Fruit fly (Drosophila melanogaster) whole organism, wandering third instar larva: ENCODE data around the gene cad.

ENCODE experiments used
- CG32264 ChIP-seq: fragments of 200-800 bp; sonication (Bioruptor generic); optimal IDR thresholded peaks from 2 replicates; lab custom pipeline; 2016; ENCODE audit warnings: missing biosample characterization, missing genetic modification characterization
- CG9705 ChIP-seq: fragments of 200-800 bp; sonication (Bioruptor generic); optimal IDR thresholded peaks from 2 replicates; lab custom pipeline; 2018; ENCODE audit warnings: missing biosample characterization, mild to moderate bottlenecking, missing genetic modification characterization
- CrebA ChIP-seq: fragments of 200-800 bp; sonication (Bioruptor generic); optimal IDR thresholded peaks from 2 replicates; lab custom pipeline; 2016; ENCODE audit warnings: missing biosample characterization, mild to moderate bottlenecking, missing genetic modification characterization, borderline replicate concordance
- Dfd ChIP-seq: fragments of >200 bp; optimal IDR thresholded peaks from 2 replicates; lab custom pipeline; 2017; ENCODE audit warnings: missing biosample characterization, missing genetic modification characterization
- Dif ChIP-seq: fragments of 200-275, 200-300 bp; sonication (Bioruptor generic); optimal IDR thresholded peaks from 2 replicates; lab custom pipeline; 2018; ENCODE audit warnings: missing biosample characterization, missing genetic modification characterization; ENCODE audit not compliant: partially characterized antibody
- GATAd ChIP-seq: sonication (Bioruptor generic); optimal IDR thresholded peaks from 2 replicates; lab custom pipeline; 2016; ENCODE audit warnings: missing biosample characterization, missing genetic modification characterization
- HLH106 ChIP-seq: fragments of 200-800 bp; optimal IDR thresholded peaks from 3 replicates; lab custom pipeline; 2019; ENCODE audit warnings: missing biosample characterization, mild to moderate bottlenecking, missing genetic modification characterization, moderate library complexity
- Hnf4 ChIP-seq: fragments of 200-800 bp; sonication (Bioruptor generic); optimal IDR thresholded peaks from 2 replicates; lab custom pipeline; 2016; ENCODE audit warnings: missing biosample characterization, mild to moderate bottlenecking, missing genetic modification characterization
- Hr78 ChIP-seq: fragments of >200 bp; optimal IDR thresholded peaks from 2 replicates; lab custom pipeline; 2017; ENCODE audit warnings: missing biosample characterization, missing genetic modification characterization
- Jra ChIP-seq: sonication (Bioruptor generic); optimal IDR thresholded peaks from 2 replicates; lab custom pipeline; 2016; ENCODE audit warnings: missing biosample characterization, missing genetic modification characterization
- Mio ChIP-seq: sonication (Bioruptor generic); optimal IDR thresholded peaks from 2 replicates; lab custom pipeline; 2016; ENCODE audit warnings: missing biosample characterization, missing genetic modification characterization
- Myc ChIP-seq: fragments of >200 bp; optimal IDR thresholded peaks from 2 replicates; lab custom pipeline; 2017
- OdsH ChIP-seq: fragments of 200-800 bp; sonication (Bioruptor generic); optimal IDR thresholded peaks from 2 replicates; lab custom pipeline; 2016; ENCODE audit warnings: missing biosample characterization, mild to moderate bottlenecking, missing genetic modification characterization
- Rel ChIP-seq, 2 experiments: fragments of 200-800 bp; sonication (Bioruptor generic) in 1 of 2; optimal IDR thresholded peaks; 2 replicates in 1 of 2; 3 replicates in 1 of 2; lab custom pipeline; 2016 to 2019; ENCODE audit warnings: mild to moderate bottlenecking in 2 of 2, missing biosample characterization in 2 of 2, missing genetic modification characterization in 2 of 2, moderate library complexity in 1 of 2
- Sp1 ChIP-seq: fragments of 200-800 bp; sonication (Bioruptor generic); optimal IDR thresholded peaks from 3 replicates; lab custom pipeline; 2019; ENCODE audit warnings: missing biosample characterization, mild to moderate bottlenecking, missing genetic modification characterization, moderate library complexity
- Vsx2 ChIP-seq: fragments of 200-300, 225-300 bp; sonication (Bioruptor generic); optimal IDR thresholded peaks from 2 replicates; lab custom pipeline; 2018; ENCODE audit warnings: missing biosample characterization, missing genetic modification characterization; ENCODE audit not compliant: partially characterized antibody
- br ChIP-seq: fragments of 200-800 bp; sonication (Bioruptor generic); optimal IDR thresholded peaks from 2 replicates; lab custom pipeline; 2016; ENCODE audit warnings: missing biosample characterization, missing genetic modification characterization
- dl ChIP-seq, 2 experiments: fragments of 175-275, 200-275 bp in 1 of 2; fragments of 200-275 bp in 1 of 2; sonication (Bioruptor generic); optimal IDR thresholded peaks; lab custom pipeline; 2018; ENCODE audit warnings: mild to moderate bottlenecking in 2 of 2, missing biosample characterization in 2 of 2, missing genetic modification characterization in 2 of 2, moderate library complexity in 2 of 2; ENCODE audit not compliant: partially characterized antibody in 2 of 2, insufficient read depth in 1 of 2
- dmrt93B ChIP-seq: fragments of 200-800 bp; sonication (Bioruptor generic); optimal IDR thresholded peaks from 2 replicates; lab custom pipeline; 2018; ENCODE audit warnings: missing biosample characterization, mild to moderate bottlenecking, missing genetic modification characterization
- dsf ChIP-seq: sonication (Bioruptor generic); optimal IDR thresholded peaks from 2 replicates; lab custom pipeline; 2016; ENCODE audit warnings: missing biosample characterization, missing genetic modification characterization, borderline replicate concordance
- fru ChIP-seq: fragments of 200-800 bp; sonication (Bioruptor generic); optimal IDR thresholded peaks from 3 replicates; lab custom pipeline; 2016; ENCODE audit warnings: missing biosample characterization, mild to moderate bottlenecking, missing genetic modification characterization
- jim ChIP-seq: fragments of 175-275, 200-325 bp; sonication (Bioruptor generic); optimal IDR thresholded peaks from 2 replicates; lab custom pipeline; 2016; ENCODE audit warnings: missing biosample characterization, mild to moderate bottlenecking, missing genetic modification characterization
- pan ChIP-seq: fragments of >200 bp; optimal IDR thresholded peaks from 2 replicates; lab custom pipeline; 2017
- psq ChIP-seq: fragments of 200-800 bp; sonication (Bioruptor generic); optimal IDR thresholded peaks from 3 replicates; lab custom pipeline; 2017; ENCODE audit warnings: missing biosample characterization, mild to moderate bottlenecking, missing genetic modification characterization, moderate library complexity
- rgr ChIP-seq: fragments of 200-800 bp; sonication (Bioruptor generic); optimal IDR thresholded peaks from 3 replicates; lab custom pipeline; 2016; ENCODE audit warnings: missing biosample characterization, mild to moderate bottlenecking, missing genetic modification characterization
- sage ChIP-seq: fragments of 200-800 bp; sonication (Bioruptor generic); optimal IDR thresholded peaks from 2 replicates; lab custom pipeline; 2016; ENCODE audit warnings: missing biosample characterization, mild to moderate bottlenecking, missing genetic modification characterization
- usp ChIP-seq: fragments of >200 bp; optimal IDR thresholded peaks from 2 replicates; lab custom pipeline; 2017; ENCODE audit warnings: missing biosample characterization, missing genetic modification characterization

The cad gene

DNA sequence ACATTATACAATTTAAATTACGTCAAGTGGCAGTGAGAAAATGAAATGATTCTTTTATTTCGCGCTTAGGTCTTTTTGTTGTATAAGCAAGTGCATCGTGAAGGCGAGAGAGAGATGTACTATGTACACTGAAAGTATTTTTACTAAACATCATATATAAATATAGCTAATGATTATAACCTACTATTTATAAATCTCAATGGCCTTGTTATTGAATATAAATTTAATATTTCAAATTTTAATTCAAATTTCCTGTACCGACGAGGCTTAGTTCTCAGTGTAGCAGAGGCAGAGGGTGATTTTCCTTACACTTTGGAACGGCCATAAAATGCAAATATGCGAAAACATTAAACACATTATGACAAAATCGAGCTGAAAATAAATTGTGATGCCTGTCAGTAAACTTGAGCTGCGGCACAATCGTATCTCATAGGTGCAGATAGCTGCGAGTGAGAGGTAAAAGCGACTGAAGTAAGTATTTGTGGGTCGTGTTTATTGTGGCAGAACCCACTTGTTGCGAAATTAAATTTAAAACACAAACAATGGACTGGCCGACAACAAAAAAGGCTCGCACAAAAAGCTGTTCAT, 8.5 kb upstream of the cad start (continued):
- TF ChIP-seq psq (GFP tag; lab: Kevin White, UChicago) (peak; percentile 86), Rel (GFP tag; optimal IDR thresholded peaks at IDR 0.05; lab: Kevin White, UChicago) (peak; percentile 9), Rel (tag; optimal IDR thresholded peaks at IDR 0.05; lab: Kevin White, UChicago) (peak; percentile 42), fru (GFP tag; lab: Kevin White, UChicago) (peak; percentile 58), jim (GFP tag; lab: Kevin White, UChicago) (no peak), usp (GFP tag; lab: Kevin White, UChicago) (no peak), Dfd (no peak), Sp1 (GFP tag; lab: Kevin White, UChicago) (peak; percentile 81), dl (GFP tag; optimal IDR thresholded peaks at IDR 0.05; lab: Kevin White, UChicago; ENCODE audit: insufficient read depth in 1 of 2, partially characterized antibody in 2 of 2) (no peak), Jra (peak; percentile 46), Vsx2 (GFP tag; lab: Kevin White, UChicago) (no peak), Mio (GFP tag; lab: Kevin White, UChicago) (no peak), CG32264 (GFP tag; lab: Kevin White, UChicago) (no peak), HLH106 (tag; lab: Kevin White, UChicago) (peak; percentile 82), Myc (no peak), CG9705 (peak; percentile 6)
- TF ChIP-seq, all 38 proteins: peak for 20

DNA sequence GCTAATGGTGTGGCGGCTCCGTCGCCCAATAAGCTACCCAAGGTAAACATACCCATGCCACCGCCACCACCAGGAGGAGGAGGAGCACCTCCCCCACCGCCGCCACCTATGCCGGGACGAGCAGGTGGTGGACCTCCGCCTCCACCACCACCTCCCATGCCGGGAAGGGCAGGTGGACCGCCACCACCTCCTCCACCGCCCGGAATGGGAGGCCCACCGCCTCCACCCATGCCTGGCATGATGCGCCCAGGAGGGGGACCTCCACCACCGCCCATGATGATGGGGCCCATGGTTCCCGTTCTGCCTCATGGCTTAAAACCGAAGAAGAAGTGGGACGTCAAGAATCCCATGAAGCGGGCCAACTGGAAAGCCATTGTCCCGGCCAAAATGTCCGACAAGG, 5.9 kb upstream of the cad start:
- TF ChIP-seq HLH106 (tag; lab: Kevin White, UChicago) (no peak), Dfd (peak; percentile 99)
- TF ChIP-seq, all 38 proteins: peak for 1

DNA sequence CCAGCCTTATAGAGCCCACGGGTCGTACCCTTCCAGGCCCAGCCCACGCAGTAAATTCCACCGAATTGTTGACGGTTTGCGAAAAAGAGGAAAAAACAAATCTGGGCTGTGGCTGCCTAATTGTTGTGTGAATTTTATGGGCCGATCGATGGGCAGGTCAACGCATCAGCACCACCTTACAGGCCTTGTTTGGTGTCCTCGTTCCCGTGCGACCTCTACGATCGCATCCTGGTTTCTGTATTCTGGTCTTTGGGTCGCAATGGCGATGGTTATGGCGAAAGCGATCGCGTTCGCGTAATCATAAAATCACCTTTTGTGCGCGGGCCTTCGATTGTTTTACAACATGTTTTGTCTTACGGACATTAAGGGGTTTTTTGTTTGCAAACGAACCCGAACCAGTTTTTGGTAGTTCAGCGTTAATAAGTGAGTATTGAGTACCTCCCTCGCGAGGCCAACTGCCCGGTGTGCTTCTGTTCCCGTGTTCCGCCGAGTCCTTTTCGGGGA, 1.9 kb upstream of the cad start:
- no peak for TF ChIP-seq Mio (GFP tag; lab: Kevin White, UChicago)
- no peak for TF ChIP-seq psq (GFP tag; lab: Kevin White, UChicago)
- no peak for TF ChIP-seq rgr (GFP tag; lab: Kevin White, UChicago)
- no peak for TF ChIP-seq usp (GFP tag; lab: Kevin White, UChicago)
- no peak for TF ChIP-seq CrebA (GFP tag; lab: Kevin White, UChicago)
- TF ChIP-seq br (GFP tag; lab: Kevin White, UChicago), result no peak

DNA sequence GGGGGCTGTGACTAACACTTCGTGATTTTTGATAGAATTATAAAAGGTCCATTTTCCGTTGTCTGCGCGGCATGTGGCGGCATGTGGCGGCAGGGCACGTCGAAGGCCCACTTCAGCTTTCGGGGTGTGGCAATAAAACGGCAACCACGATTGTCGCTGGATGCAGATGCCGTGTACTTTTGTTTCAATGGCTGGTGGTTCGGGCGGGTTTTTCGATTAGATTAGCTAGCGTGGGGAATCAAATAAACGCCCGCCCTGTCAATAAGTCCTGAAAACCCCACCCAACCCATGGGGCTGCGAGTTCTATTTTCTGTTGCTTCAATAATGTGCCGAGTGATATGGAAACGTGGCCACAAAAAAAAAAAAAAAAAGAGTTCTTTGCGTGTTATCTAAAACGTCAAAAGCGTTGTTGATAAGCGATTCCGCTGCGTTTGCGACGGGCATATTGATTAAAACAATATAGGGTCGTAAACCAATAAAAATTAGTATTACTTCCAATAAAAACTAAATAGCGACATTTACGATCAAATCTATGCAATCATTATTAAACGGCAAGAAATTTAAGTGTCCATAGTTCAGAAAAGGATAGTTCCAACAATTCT, 3.0 kb downstream of the cad start:
- peak; percentile 75 for TF ChIP-seq CrebA (GFP tag; lab: Kevin White, UChicago)
- TF ChIP-seq Rel (GFP tag; optimal IDR thresholded peaks at IDR 0.05; lab: Kevin White, UChicago), result no peak
- TF ChIP-seq Rel (tag; optimal IDR thresholded peaks at IDR 0.05; lab: Kevin White, UChicago), result peak; percentile 95
- TF ChIP-seq OdsH (GFP tag; lab: Kevin White, UChicago), result no peak
- peak in 1 of 2 experiments; percentile 50 for TF ChIP-seq dl (GFP tag; optimal IDR thresholded peaks at IDR 0.05; lab: Kevin White, UChicago; ENCODE audit: insufficient read depth in 1 of 2, partially characterized antibody in 2 of 2)
- TF ChIP-seq sage (GFP tag; lab: Kevin White, UChicago), result no peak
- TF ChIP-seq Sp1 (GFP tag; lab: Kevin White, UChicago), result peak; percentile 42
- TF ChIP-seq, all 38 proteins: peak for 4

DNA sequence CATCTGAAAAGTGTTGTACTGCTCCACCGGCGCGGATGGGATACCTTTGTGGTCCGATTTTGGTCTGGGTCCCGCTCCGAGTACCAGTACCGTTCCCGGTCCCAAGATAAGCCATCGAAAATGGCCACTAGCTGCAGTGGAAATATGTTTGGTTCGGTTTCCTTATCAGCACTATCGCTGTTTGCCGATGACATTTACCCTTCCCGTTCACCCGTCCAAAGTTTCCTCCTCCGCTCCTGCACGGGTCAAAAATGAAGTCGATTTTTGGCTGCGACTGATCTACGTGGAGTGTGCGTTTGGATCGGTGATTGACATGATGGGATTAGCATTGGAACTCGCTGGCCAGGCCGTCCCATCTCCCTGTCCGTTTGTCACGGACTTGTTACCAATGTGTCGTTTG, 3.9 kb downstream of the cad start:
- TF ChIP-seq dmrt93B (no peak), jim (GFP tag; lab: Kevin White, UChicago) (no peak), Sp1 (GFP tag; lab: Kevin White, UChicago) (no peak)
- TF ChIP-seq, all 38 proteins: peak for 0

DNA sequence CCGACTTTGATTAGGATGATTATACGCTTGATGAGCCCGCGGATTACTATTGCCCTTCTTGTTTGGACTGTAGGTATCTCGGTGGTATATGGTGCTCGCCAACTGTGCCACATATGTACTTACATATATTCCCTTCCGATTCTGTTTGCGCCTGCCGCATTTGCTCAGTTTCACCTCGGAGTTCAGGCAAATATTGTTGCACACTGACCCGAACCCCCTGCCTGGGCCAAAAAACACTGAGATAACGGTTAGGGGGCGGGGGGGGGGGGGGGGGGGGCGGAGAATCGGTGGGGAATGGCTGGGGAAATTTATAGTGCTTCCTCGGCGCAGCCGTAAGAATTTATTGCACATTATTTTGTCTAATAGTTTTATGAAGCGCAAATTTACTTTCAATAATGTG, 5.4 kb downstream of the cad start:
- TF ChIP-seq pan (lab: Kevin White, UChicago), result peak; percentile 56
- no peak for TF ChIP-seq Dfd

DNA sequence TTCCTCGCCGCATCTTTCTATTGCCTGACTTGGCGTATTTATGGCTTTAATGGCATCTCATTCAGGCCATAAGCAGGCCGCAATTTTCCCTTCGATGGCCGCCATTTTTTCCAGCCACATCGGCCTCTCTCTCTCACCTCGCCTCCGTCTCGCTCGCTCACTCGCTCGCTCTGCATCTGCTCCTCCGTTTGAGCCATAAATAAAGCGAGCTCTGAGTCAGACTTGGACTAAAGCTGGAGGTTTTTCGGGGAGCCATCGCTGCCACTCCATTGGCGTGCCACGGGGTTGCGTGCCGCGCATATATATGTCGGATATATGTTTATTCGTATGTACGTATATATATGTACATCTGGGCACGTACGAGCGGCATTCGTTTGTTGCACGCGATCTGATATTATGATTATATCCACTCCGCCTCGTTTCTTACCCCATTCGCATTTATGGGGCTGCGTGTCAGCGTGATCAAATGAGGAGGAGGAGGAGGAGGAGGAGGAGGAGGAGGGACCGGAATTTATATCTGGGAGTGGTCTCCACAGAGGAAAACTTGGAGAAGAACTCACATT, 6.5 kb downstream of the cad start:
- TF ChIP-seq Hnf4 (GFP tag; lab: Kevin White, UChicago) (no peak), CG9705 (no peak), rgr (GFP tag; lab: Kevin White, UChicago) (no peak), psq (GFP tag; lab: Kevin White, UChicago) (no peak), jim (GFP tag; lab: Kevin White, UChicago) (no peak), Hr78 (GFP tag; lab: Kevin White, UChicago) (no peak), Dif (no peak), Rel (GFP tag; optimal IDR thresholded peaks at IDR 0.05; lab: Kevin White, UChicago) (no peak), Rel (tag; optimal IDR thresholded peaks at IDR 0.05; lab: Kevin White, UChicago) (no peak), dsf (GFP tag; lab: Kevin White, UChicago) (no peak), CG32264 (GFP tag; lab: Kevin White, UChicago) (no peak), dl (GFP tag; optimal IDR thresholded peaks at IDR 0.05; lab: Kevin White, UChicago; ENCODE audit: insufficient read depth in 1 of 2, partially characterized antibody in 2 of 2) (no peak), GATAd (GFP tag; lab: Kevin White, UChicago) (no peak), Myc (no peak), Vsx2 (GFP tag; lab: Kevin White, UChicago) (no peak), fru (GFP tag; lab: Kevin White, UChicago) (no peak)
- TF ChIP-seq, all 38 proteins: peak for 0
